Worm (Caenorhabditis elegans) whole organism, L4/young adult: ENCODE results near the gene F11D11.6.

Experiments used
- W03F9.2 ChIP-seq: fragments of 150-350 bp; optimal IDR thresholded peaks from 2 replicates; lab custom pipeline; 2014; ENCODE audit warnings: missing biosample characterization, missing genetic modification characterization
- dao-5 ChIP-seq: sonication (generic microtip); optimal IDR thresholded peaks from 2 replicates; lab custom pipeline; 2016; ENCODE audit warnings: missing genotype, missing genetic modification characterization, moderate library complexity, missing compliant biosample characterization
- him-1 ChIP-seq: sonication (generic microtip); optimal IDR thresholded peaks from 2 replicates; lab custom pipeline; 2016; ENCODE audit warnings: missing genotype, missing genetic modification reagents, missing genetic modification characterization, missing compliant biosample characterization

ce11 chrV:18725858-18726257, 27.1 kb downstream of the F11D11.6 start:
- no peak for TF ChIP-seq W03F9.2 (tag; lab: Kevin White, UChicago)
- TF ChIP-seq dao-5 (tag; lab: Kevin White, UChicago) = no peak
- no peak for TF ChIP-seq him-1 (tag; lab: Kevin White, UChicago)
